Worm (Caenorhabditis elegans) whole organism, young adult: ENCODE data around the gene Y50E8A.12.

ENCODE experiments used
- B0019.2 ChIP-seq: fragments of 200-800 bp; sonication (Bioruptor generic); conservative IDR thresholded peaks from 2 replicates; pipeline ENCODE4 v1.3.6; 2022; ENCODE audit warnings: missing genetic modification reagents, missing genetic modification characterization, missing compliant biosample characterization
- C17E4.6 ChIP-seq: fragments of 200-800 bp; sonication (Bioruptor generic); IDR thresholded peaks from 2 replicates; pipeline ENCODE4 v1.3.6; 2022; ENCODE audit warnings: missing genetic modification reagents, missing genetic modification characterization, missing compliant biosample characterization
- F33H1.4 ChIP-seq: fragments of 200-800 bp; sonication (Bioruptor generic); IDR thresholded peaks from 2 replicates; pipeline ENCODE4 v1.3.6; 2022; ENCODE audit warnings: missing genetic modification reagents, missing genetic modification characterization, missing compliant biosample characterization
- F57A8.1 ChIP-seq: fragments of 200-800 bp; sonication (Bioruptor generic); optimal IDR thresholded peaks from 2 replicates; lab custom pipeline; 2018; ENCODE audit warnings: mild to moderate bottlenecking, missing genetic modification characterization, moderate library complexity, missing compliant biosample characterization
- Y53F4B.3 ChIP-seq: fragments of 200-800 bp; sonication (Bioruptor generic); IDR thresholded peaks from 2 replicates; pipeline ENCODE4 v1.3.6; 2022; ENCODE audit warnings: missing genetic modification reagents, missing genetic modification characterization, missing compliant biosample characterization
- aptf-2 ChIP-seq: fragments of 200-800 bp; sonication (Bioruptor generic); conservative IDR thresholded peaks from 2 replicates; pipeline ENCODE4 v1.3.6; 2022; ENCODE audit warnings: missing genetic modification reagents, missing genetic modification characterization, missing compliant biosample characterization
- aptf-3 ChIP-seq: fragments of 200-800 bp; sonication (Bioruptor generic); IDR thresholded peaks from 2 replicates; pipeline ENCODE4 v1.3.6; 2022; ENCODE audit warnings: missing genetic modification characterization, missing compliant biosample characterization
- atf-7 ChIP-seq: sonication (generic microtip); optimal IDR thresholded peaks from 2 replicates; lab custom pipeline; 2017; ENCODE audit warnings: mild to moderate bottlenecking, missing genetic modification characterization, missing compliant biosample characterization
- attf-3 ChIP-seq: fragments of 200-800 bp; sonication (Bioruptor generic); conservative IDR thresholded peaks from 2 replicates; pipeline ENCODE4 v1.3.6; 2022; ENCODE audit warnings: missing genetic modification reagents, missing genetic modification characterization, missing compliant biosample characterization
- bed-1 ChIP-seq: fragments of 200-800 bp; sonication (Bioruptor generic); IDR thresholded peaks from 2 replicates; pipeline ENCODE4 v1.3.6; 2022; ENCODE audit warnings: missing genetic modification reagents, missing genetic modification characterization, missing compliant biosample characterization
- ccch-3 ChIP-seq: fragments of 200-800 bp; sonication (Bioruptor generic); optimal IDR thresholded peaks from 2 replicates; lab custom pipeline; 2018; ENCODE audit warnings: mild to moderate bottlenecking, missing genetic modification characterization, missing compliant biosample characterization
- ceh-58 ChIP-seq: fragments of 200-800 bp; sonication (Bioruptor generic); IDR thresholded peaks from 2 replicates; pipeline ENCODE4 v1.3.6; 2022; ENCODE audit warnings: missing genetic modification characterization, missing compliant biosample characterization
- ceh-79 ChIP-seq: sonication (generic microtip); optimal IDR thresholded peaks from 2 replicates; lab custom pipeline; 2017; ENCODE audit warnings: mild to moderate bottlenecking, missing genetic modification characterization, missing compliant biosample characterization
- chd-7 ChIP-seq: sonication (generic microtip); optimal IDR thresholded peaks from 2 replicates; lab custom pipeline; 2016; ENCODE audit warnings: mild to moderate bottlenecking, missing genetic modification characterization, moderate library complexity, missing compliant biosample characterization
- dox-1 ChIP-seq: fragments of 200-800 bp; sonication (Bioruptor generic); IDR thresholded peaks from 2 replicates; pipeline ENCODE4 v1.3.6; 2022; ENCODE audit warnings: missing genetic modification reagents, missing genetic modification characterization, missing compliant biosample characterization
- dpl-1 ChIP-seq: fragments of 150-350 bp; optimal IDR thresholded peaks from 2 replicates; lab custom pipeline; 2014; ENCODE audit warnings: missing biosample characterization, missing genetic modification reagents, missing genetic modification characterization
- efl-1 ChIP-seq: fragments of 150-350 bp; optimal IDR thresholded peaks from 2 replicates; lab custom pipeline; 2014; ENCODE audit warnings: missing biosample characterization, missing genetic modification reagents, missing genetic modification characterization
- egrh-3 ChIP-seq: fragments of 200-800 bp; sonication (Bioruptor generic); IDR thresholded peaks from 2 replicates; pipeline ENCODE4 v1.3.6; 2022; ENCODE audit warnings: missing genetic modification reagents, missing genetic modification characterization, missing compliant biosample characterization
- fkh-3 ChIP-seq: sonication (generic microtip); optimal IDR thresholded peaks from 2 replicates; lab custom pipeline; 2016; ENCODE audit warnings: mild to moderate bottlenecking, missing genetic modification characterization, missing compliant biosample characterization
- hmg-1.2 ChIP-seq: fragments of 200-800 bp; sonication (Bioruptor generic); IDR thresholded peaks from 2 replicates; pipeline ENCODE4 v1.3.6; 2022; ENCODE audit warnings: missing genetic modification reagents, missing genetic modification characterization, missing compliant biosample characterization
- hmg-20 ChIP-seq: fragments of 200-800 bp; sonication (Bioruptor generic); IDR thresholded peaks from 2 replicates; pipeline ENCODE4 v1.3.6; 2022; ENCODE audit warnings: missing genetic modification reagents, missing genetic modification characterization, missing compliant biosample characterization
- lag-1 ChIP-seq: fragments of 200-800 bp; sonication (Bioruptor generic); IDR thresholded peaks from 2 replicates; pipeline ENCODE4 v1.3.6; 2022; ENCODE audit warnings: missing genetic modification reagents, missing genetic modification characterization, missing compliant biosample characterization
- lin-35 ChIP-seq, 3 experiments: fragments of 150-350 bp in 2 of 3; sonication (generic microtip) in 1 of 3; optimal IDR thresholded peaks; 2 replicates each; lab custom pipeline; 2014 to 2018; ENCODE audit warnings: missing biosample characterization in 3 of 3, missing genetic modification characterization in 3 of 3, missing genetic modification reagents in 3 of 3
- lin-40 ChIP-seq: sonication (generic microtip); optimal IDR thresholded peaks from 2 replicates; lab custom pipeline; 2016; ENCODE audit warnings: missing genetic modification characterization, mild to moderate bottlenecking, missing compliant biosample characterization, missing genotype, missing genetic modification reagents
- lin-54 ChIP-seq: fragments of 200-800 bp; sonication (Bioruptor generic); optimal IDR thresholded peaks from 2 replicates; lab custom pipeline; 2018; ENCODE audit warnings: mild to moderate bottlenecking, missing genetic modification characterization, missing compliant biosample characterization
- lsl-1 ChIP-seq: fragments of 200-800 bp; sonication (Bioruptor generic); optimal IDR thresholded peaks from 2 replicates; lab custom pipeline; 2018; ENCODE audit warnings: mild to moderate bottlenecking, missing genetic modification characterization, moderate library complexity, missing compliant biosample characterization
- madf-3 ChIP-seq: fragments of 200-800 bp; sonication (Bioruptor generic); IDR thresholded peaks from 2 replicates; pipeline ENCODE4 v1.3.6; 2022; ENCODE audit warnings: missing genetic modification reagents, missing genetic modification characterization, missing compliant biosample characterization
- mcd-1 ChIP-seq: fragments of 200-800 bp; sonication (Bioruptor generic); IDR thresholded peaks from 2 replicates; pipeline ENCODE4 v1.3.6; 2022; ENCODE audit warnings: missing genetic modification reagents, missing genetic modification characterization, missing compliant biosample characterization
- nhr-90 ChIP-seq: sonication (generic microtip); optimal IDR thresholded peaks from 2 replicates; lab custom pipeline; 2016; ENCODE audit warnings: missing genotype, mild to moderate bottlenecking, missing genetic modification characterization, missing compliant biosample characterization
- pbrm-1 ChIP-seq: fragments of 200-800 bp; sonication (Bioruptor generic); IDR thresholded peaks from 2 replicates; pipeline ENCODE4 v1.3.6; 2022; ENCODE audit warnings: missing genetic modification reagents, missing genetic modification characterization, missing compliant biosample characterization
- pha-4 ChIP-seq: fragments of 150-350 bp; sonication (generic microtip); optimal IDR thresholded peaks from 2 replicates; lab custom pipeline; 2014; ENCODE audit warnings: missing biosample characterization, missing genetic modification reagents, missing genetic modification characterization
- sea-2 ChIP-seq: fragments of 200-800 bp; sonication (Bioruptor generic); IDR thresholded peaks from 2 replicates; pipeline ENCODE4 v1.3.6; 2022; ENCODE audit warnings: missing genetic modification characterization, missing compliant biosample characterization
- snpc-3.4 ChIP-seq: sonication (generic microtip); optimal IDR thresholded peaks from 2 replicates; lab custom pipeline; 2017; ENCODE audit warnings: missing genetic modification characterization, mild to moderate bottlenecking, missing compliant biosample characterization, antibody characterized with exemption, moderate library complexity, missing genotype, missing genetic modification reagents
- snpc-4 ChIP-seq, 5 experiments: fragments of 150-350 bp in 1 of 5; sonication (generic microtip) in 4 of 5; optimal IDR thresholded peaks; 2 replicates each; lab custom pipeline; 2014 to 2018; ENCODE audit warnings: missing genetic modification characterization in 5 of 5, missing biosample characterization in 3 of 5, antibody characterized with exemption in 2 of 5, mild to moderate bottlenecking in 2 of 5, missing compliant biosample characterization in 2 of 5, missing genotype in 2 of 5, moderate library complexity in 2 of 5, missing genetic modification reagents in 1 of 5
- unc-130 ChIP-seq: sonication (generic microtip); optimal IDR thresholded peaks from 2 replicates; lab custom pipeline; 2016; ENCODE audit warnings: missing genetic modification reagents, missing genetic modification characterization, missing compliant biosample characterization
- ztf-22 ChIP-seq: fragments of 200-800 bp; sonication (Bioruptor generic); optimal IDR thresholded peaks from 2 replicates; lab custom pipeline; 2018; ENCODE audit warnings: mild to moderate bottlenecking, missing genetic modification characterization, moderate library complexity, missing compliant biosample characterization
- ztf-25 ChIP-seq: fragments of 200-800 bp; sonication (Bioruptor generic); IDR thresholded peaks from 2 replicates; pipeline ENCODE4 v1.3.6; 2022; ENCODE audit warnings: missing genetic modification reagents, missing genetic modification characterization, missing compliant biosample characterization
- ztf-26 ChIP-seq: sonication (generic microtip); optimal IDR thresholded peaks from 2 replicates; lab custom pipeline; 2017; ENCODE audit warnings: missing genetic modification characterization, missing compliant biosample characterization

Y50E8A.12 gene

ce11 chrV:14744824-14745223 lies 39.2 kb downstream of the Y50E8A.12 start (continued):
- TF ChIP-seq snpc-4 (GFP tag; optimal IDR thresholded peaks at IDR 0.05; lab: Kevin White, UChicago), result no peak
- no peak for TF ChIP-seq snpc-4 (tag; optimal IDR thresholded peaks at IDR 0.05; lab: Kevin White, UChicago)
- no peak for TF ChIP-seq chd-7 (tag; lab: Kevin White, UChicago)
- TF ChIP-seq, all 124 proteins: peak for 3

- TF ChIP-seq egrh-3 (GFP tag; lab: Robert Waterston, UW), result peak; percentile 74; the same call in 1 of the 2 replicates
Measured at ce11 chrV:14743438-14743837, 40.6 kb downstream of the Y50E8A.12 start.

ce11 chrV:14742898-14743297 lies 41.1 kb downstream of the Y50E8A.12 start:
- peak; percentile 78; the same call in 1 of the 2 replicates for TF ChIP-seq egrh-3 (GFP tag; lab: Robert Waterston, UW)

- TF ChIP-seq attf-3 (GFP tag; lab: Robert Waterston, UW), result no peak
- TF ChIP-seq dox-1 (GFP tag; lab: Robert Waterston, UW), result no peak
- TF ChIP-seq bed-1 (GFP tag; lab: Robert Waterston, UW), result no peak
- TF ChIP-seq ztf-25 (GFP tag; lab: Robert Waterston, UW), result no peak
- no peak for TF ChIP-seq F33H1.4 (GFP tag; lab: Robert Waterston, UW)
- TF ChIP-seq aptf-3 (GFP tag; lab: Robert Waterston, UW), result no peak
- TF ChIP-seq ztf-26 (tag; lab: Kevin White, UChicago), result no peak
- TF ChIP-seq F57A8.1 (GFP tag; lab: Kevin White, UChicago), result no peak
- no peak for TF ChIP-seq hmg-20 (GFP tag; lab: Robert Waterston, UW)
- no peak for TF ChIP-seq fkh-3 (tag; lab: Kevin White, UChicago)
- TF ChIP-seq lin-40 (tag; lab: Kevin White, UChicago), result no peak
- TF ChIP-seq sea-2, result no peak
- TF ChIP-seq nhr-90 (tag; lab: Kevin White, UChicago), result no peak
- no peak for TF ChIP-seq lag-1
- no peak for TF ChIP-seq aptf-2 (GFP tag; lab: Robert Waterston, UW)
- no peak for TF ChIP-seq unc-130 (GFP tag; lab: Kevin White, UChicago)
- TF ChIP-seq hmg-1.2, result no peak
- no peak for TF ChIP-seq madf-3 (GFP tag; lab: Robert Waterston, UW)
- no peak for TF ChIP-seq ceh-79 (tag; lab: Kevin White, UChicago)
- TF ChIP-seq atf-7 (tag; lab: Kevin White, UChicago), result no peak
Measured at ce11 chrV:14741233-14741632, 42.8 kb downstream of the Y50E8A.12 start, which contains the start of gene Y50E8A.6. Y50E8A.6 (minus strand) TSS chrV:14741333.

- TF ChIP-seq ztf-22 (GFP tag; lab: Kevin White, UChicago) (no peak), pha-4 (tag; lab: Kevin White, UChicago) (no peak), snpc-4 (GFP tag; optimal IDR thresholded peaks at IDR 0.05; lab: Kevin White, UChicago) (no peak), snpc-4 (tag; optimal IDR thresholded peaks at IDR 0.05; lab: Kevin White, UChicago) (no peak), ceh-58 (GFP tag; lab: Robert Waterston, UW) (no peak), chd-7 (tag; lab: Kevin White, UChicago) (no peak), hmg-1.2 (no peak), nhr-90 (tag; lab: Kevin White, UChicago) (no peak), aptf-2 (GFP tag; lab: Robert Waterston, UW) (no peak)
Measured at ce11 chrV:14736851-14737250, 47.2 kb downstream of the Y50E8A.12 start, which contains the start of gene Y50E8A.5. Y50E8A.5 (minus strand) TSS chrV:14736951.

- TF ChIP-seq lsl-1, result peak; percentile 22
- TF ChIP-seq ccch-3, result no peak
- TF ChIP-seq snpc-3.4 (tag; lab: Kevin White, UChicago), result peak; percentile 5
- no peak for TF ChIP-seq Y53F4B.3 (GFP tag; lab: Robert Waterston, UW)
- TF ChIP-seq B0019.2 (GFP tag; lab: Robert Waterston, UW), result no peak
- no peak for TF ChIP-seq hmg-1.2
- TF ChIP-seq C17E4.6, result no peak
- peak; percentile 35 for TF ChIP-seq lin-54
- peak; percentile 79 for TF ChIP-seq mcd-1
- TF ChIP-seq lin-35 (GFP tag; optimal IDR thresholded peaks at IDR 0.05; lab: Kevin White, UChicago), result peak in 1 of 3 experiments; percentile 72
- TF ChIP-seq pha-4 (tag; lab: Kevin White, UChicago), result no peak
- TF ChIP-seq sea-2, result no peak
- TF ChIP-seq efl-1 (GFP tag; lab: Kevin White, UChicago), result peak; percentile 78
- peak; percentile 41 for TF ChIP-seq dpl-1 (GFP tag; lab: Kevin White, UChicago)
- TF ChIP-seq hmg-20 (GFP tag; lab: Robert Waterston, UW), result no peak
- no peak for TF ChIP-seq pbrm-1 (GFP tag; lab: Robert Waterston, UW)
Measured at ce11 chrV:14734187-14734765, 49.7 kb downstream of the Y50E8A.12 start, which contains the start of gene unc-61. unc-61 (minus strand) TSS chrV:14734237.
